Worm (Caenorhabditis elegans) whole organism, L1 larva: ENCODE results near the gene T02B11.3.
"Not testable (repeated sequence)": the region's sequence is repeated elsewhere in the genome, so short reads cannot be mapped to it uniquely, and the experiment has no call there.

Experiments used
- hlh-17 ChIP-seq: fragments of 200-800 bp; sonication (Bioruptor generic); optimal IDR thresholded peaks from 2 replicates; lab custom pipeline; 2018; ENCODE audit warnings: missing genetic modification characterization, mild to moderate bottlenecking, missing compliant biosample characterization, moderate library complexity, borderline replicate concordance
- hpl-2 ChIP-seq: fragments of 150-350 bp; optimal IDR thresholded peaks from 2 replicates; lab custom pipeline; 2014; ENCODE audit warnings: missing biosample characterization, missing genetic modification reagents, missing genetic modification characterization
- lin-13 ChIP-seq: fragments of 150-350 bp; optimal IDR thresholded peaks from 2 replicates; lab custom pipeline; 2014; ENCODE audit warnings: missing biosample characterization, missing genetic modification reagents, missing genetic modification characterization
- mdl-1 ChIP-seq, 2 experiments: fragments of 150-350 bp; optimal IDR thresholded peaks; 2 replicates each; lab custom pipeline; 2014 to 2017; ENCODE audit warnings: missing biosample characterization in 2 of 2, missing genetic modification characterization in 2 of 2, inconsistent platforms in 1 of 2
- nhr-11 ChIP-seq: fragments of 150-350 bp; optimal IDR thresholded peaks from 2 replicates; lab custom pipeline; 2014; ENCODE audit warnings: missing biosample characterization, missing genetic modification characterization
- nhr-237 ChIP-seq: fragments of 150-350 bp; optimal IDR thresholded peaks from 2 replicates; lab custom pipeline; 2014; ENCODE audit warnings: missing biosample characterization, missing genetic modification characterization
- nhr-85 ChIP-seq: sonication (generic microtip); peaks from one replicate; lab custom pipeline; 2016; ENCODE audit warnings: missing genetic modification characterization, inconsistent platforms, missing compliant biosample characterization
- pqm-1 ChIP-seq: sonication (generic microtip); optimal IDR thresholded peaks from 3 replicates; lab custom pipeline; 2017; ENCODE audit warnings: missing biosample characterization, missing genetic modification characterization
- rnt-1 ChIP-seq: sonication (generic microtip); optimal IDR thresholded peaks from 2 replicates; lab custom pipeline; 2016; ENCODE audit warnings: mild to moderate bottlenecking, missing genetic modification characterization, moderate library complexity, missing compliant biosample characterization
- snpc-4 ChIP-seq: fragments of 150-350 bp; optimal IDR thresholded peaks from 2 replicates; lab custom pipeline; 2014; ENCODE audit warnings: missing biosample characterization, missing genetic modification characterization
- unc-130 ChIP-seq: fragments of 150-350 bp; optimal IDR thresholded peaks from 2 replicates; lab custom pipeline; 2017; ENCODE audit warnings: missing biosample characterization, missing genetic modification characterization, inconsistent platforms

DNA sequence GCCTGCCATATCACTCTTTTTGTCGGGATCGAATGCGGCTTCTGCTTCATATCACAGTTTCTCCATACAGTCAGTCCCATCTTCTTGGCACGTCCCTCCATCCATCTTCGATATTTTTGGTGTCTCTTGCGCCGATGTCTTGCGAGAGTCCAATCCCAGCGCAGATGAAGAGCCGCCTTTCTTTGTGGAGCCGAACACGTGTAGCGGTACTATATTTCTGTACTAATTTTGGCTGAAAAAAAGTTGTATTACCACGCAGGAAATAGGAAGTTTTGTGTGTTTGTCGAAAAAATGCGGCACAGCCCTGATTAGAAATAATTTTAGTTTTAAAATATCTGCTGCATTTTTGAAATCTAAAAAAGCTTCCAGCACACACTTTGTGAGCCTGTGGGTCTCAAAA, 23.5 kb downstream of the T02B11.3 start, which contains the start of gene K09C6.8:
- not testable (repeated sequence) for TF ChIP-seq unc-130 (tag; lab: Kevin White, UChicago); snpc-4 (tag; lab: Kevin White, UChicago); lin-13 (GFP tag; lab: Kevin White, UChicago); rnt-1; hlh-17 (GFP tag; lab: Kevin White, UChicago); nhr-237 (tag; lab: Kevin White, UChicago); mdl-1 (tag; optimal IDR thresholded peaks at IDR 0.05; lab: Kevin White, UChicago); nhr-11; pqm-1 (tag; lab: Kevin White, UChicago); hpl-2 (GFP tag; lab: Kevin White, UChicago); nhr-85 (tag; lab: Kevin White, UChicago)
